Worm (Caenorhabditis elegans) whole organism, mixed stage, embryonic: ENCODE data around the gene clec-228.

ENCODE experiments used
- ces-1 ChIP-seq: fragments of 150-350 bp; optimal IDR thresholded peaks from 2 replicates; lab custom pipeline; 2014; ENCODE audit warnings: missing biosample characterization, missing genetic modification reagents, missing genetic modification characterization
- lin-13 ChIP-seq: fragments of 150-350 bp; optimal IDR thresholded peaks from 2 replicates; lab custom pipeline; 2014; ENCODE audit warnings: missing biosample characterization, missing genetic modification characterization
- nhr-28 ChIP-seq: fragments of 150-350 bp; optimal IDR thresholded peaks from 2 replicates; lab custom pipeline; 2014; ENCODE audit warnings: missing biosample characterization, missing genetic modification characterization
- unc-39 ChIP-seq: fragments of 150-350 bp; optimal IDR thresholded peaks from 2 replicates; lab custom pipeline; 2014; ENCODE audit warnings: missing biosample characterization, missing genetic modification characterization
- ztf-11 ChIP-seq: fragments of 150-350 bp; optimal IDR thresholded peaks from 2 replicates; lab custom pipeline; 2014; ENCODE audit warnings: missing biosample characterization, missing genetic modification characterization

ce11 chrV:15341404-15341803, 2.1 kb upstream of the clec-228 start, which contains the start of gene clec-229:
- TF ChIP-seq nhr-28 (tag; lab: Kevin White, UChicago) (no peak), unc-39 (tag; lab: Kevin White, UChicago) (no peak), ces-1 (no peak), lin-13 (tag; lab: Kevin White, UChicago) (no peak), ztf-11 (tag; lab: Kevin White, UChicago) (no peak)
